Worm (Caenorhabditis elegans) whole organism, L1 larva: ENCODE measurements around the gene F40H3.1.

Source experiments
- ceh-90 ChIP-seq: sonication (generic microtip); optimal IDR thresholded peaks from 2 replicates; lab custom pipeline; 2016; ENCODE audit warnings: missing genetic modification characterization, missing compliant biosample characterization
- ces-1 ChIP-seq: fragments of 150-350 bp; optimal IDR thresholded peaks from 2 replicates; lab custom pipeline; 2014; ENCODE audit warnings: missing biosample characterization, missing genetic modification reagents, missing genetic modification characterization
- elt-3 ChIP-seq, 6 experiments: fragments of 150-350 bp in 1 of 6; sonication (generic microtip); optimal IDR thresholded peaks; 2 replicates each; lab custom pipeline; 2017 to 2018; ENCODE audit warnings: missing biosample characterization in 6 of 6, missing genetic modification characterization in 6 of 6, inconsistent platforms in 1 of 6
- fkh-10 ChIP-seq: sonication (generic microtip); optimal IDR thresholded peaks from 2 replicates; lab custom pipeline; 2017; ENCODE audit warnings: missing biosample characterization, missing genetic modification reagents, missing genetic modification characterization
- lin-15B ChIP-seq: fragments of 150-350 bp; sonication (generic microtip); optimal IDR thresholded peaks from 3 replicates; lab custom pipeline; 2014; ENCODE audit warnings: missing biosample characterization, missing genetic modification characterization
- lin-35 ChIP-seq, 2 experiments: fragments of 150-350 bp; optimal IDR thresholded peaks; 2 replicates each; lab custom pipeline; 2014; ENCODE audit warnings: missing biosample characterization in 2 of 2, missing genetic modification characterization in 2 of 2, missing genetic modification reagents in 2 of 2
- mdl-1 ChIP-seq, 2 experiments: fragments of 150-350 bp; optimal IDR thresholded peaks; 2 replicates each; lab custom pipeline; 2014 to 2017; ENCODE audit warnings: missing biosample characterization in 2 of 2, missing genetic modification characterization in 2 of 2, inconsistent platforms in 1 of 2
- nhr-11 ChIP-seq: fragments of 150-350 bp; optimal IDR thresholded peaks from 2 replicates; lab custom pipeline; 2014; ENCODE audit warnings: missing biosample characterization, missing genetic modification characterization
- nhr-237 ChIP-seq: fragments of 150-350 bp; optimal IDR thresholded peaks from 2 replicates; lab custom pipeline; 2014; ENCODE audit warnings: missing biosample characterization, missing genetic modification characterization
- snpc-4 ChIP-seq: fragments of 150-350 bp; optimal IDR thresholded peaks from 2 replicates; lab custom pipeline; 2014; ENCODE audit warnings: missing biosample characterization, missing genetic modification characterization

- no peak for TF ChIP-seq ceh-90 (tag; lab: Kevin White, UChicago)
- no peak for TF ChIP-seq mdl-1 (tag; optimal IDR thresholded peaks at IDR 0.05; lab: Kevin White, UChicago)
- TF ChIP-seq fkh-10 (GFP tag; lab: Kevin White, UChicago), result no peak
- TF ChIP-seq lin-35 (GFP tag; optimal IDR thresholded peaks at IDR 0.05; lab: Kevin White, UChicago), result no peak
- TF ChIP-seq nhr-237 (tag; lab: Kevin White, UChicago), result no peak
- TF ChIP-seq ces-1 (GFP tag; lab: Kevin White, UChicago), result no peak
- no peak for TF ChIP-seq nhr-11 (tag; lab: Kevin White, UChicago)
- no peak for TF ChIP-seq elt-3 (tag; optimal IDR thresholded peaks at IDR 0.05; lab: Kevin White, UChicago)
- TF ChIP-seq lin-15B (tag; lab: Kevin White, UChicago), result no peak
- TF ChIP-seq snpc-4 (tag; lab: Kevin White, UChicago), result no peak
Measured at ce11 chrII:6219346-6219745, 39.7 kb downstream of the F40H3.1 start, which contains the start of gene mks-2.
